Worm (Caenorhabditis elegans): ENCODE results near the gene C31E10.11.

The C31E10.11 gene

DNA sequence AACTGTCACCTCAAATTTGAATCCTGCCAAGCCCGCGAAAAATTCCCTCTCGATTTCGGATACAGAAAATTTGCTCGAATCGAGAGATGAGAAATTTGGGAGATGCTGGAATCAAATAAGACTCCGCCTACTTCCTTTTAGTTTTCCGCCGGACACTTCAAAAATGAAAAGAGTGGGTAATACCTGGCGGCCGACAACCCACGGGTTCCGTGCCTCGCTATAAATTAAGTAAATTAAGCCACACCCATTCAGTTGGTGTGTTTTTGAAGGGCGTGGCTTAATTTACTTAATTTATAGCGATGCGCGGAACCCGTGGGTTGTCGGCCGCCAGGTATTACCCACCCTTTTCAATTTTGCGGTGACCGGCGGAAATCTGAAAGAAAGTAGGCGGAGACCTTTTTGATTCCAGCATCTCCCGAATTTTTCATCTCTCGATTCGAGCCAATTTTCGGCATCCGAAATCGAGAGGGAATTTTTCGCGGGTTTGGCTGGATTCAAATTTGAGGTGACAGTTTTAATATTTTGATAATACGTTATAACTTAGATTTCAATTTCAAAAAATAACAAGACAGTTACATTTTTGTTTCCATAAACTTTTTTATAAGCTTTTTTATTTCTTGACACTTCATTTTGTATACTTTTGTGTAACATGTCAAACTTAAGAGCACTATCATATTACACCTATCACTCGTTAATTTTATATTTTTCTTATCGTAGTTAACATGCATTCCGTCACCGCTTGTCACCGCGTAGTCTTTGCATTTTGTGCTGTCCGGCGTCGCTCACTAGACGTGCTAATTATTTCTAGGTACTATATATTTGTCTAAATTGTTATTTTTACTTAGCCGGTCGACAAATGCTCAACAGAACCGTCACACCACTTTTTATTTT lies 43.6 kb downstream of the C31E10.11 start:
- no peak for TF ChIP-seq bed-3 (GFP tag; optimal IDR thresholded peaks at IDR 0.05)
- no peak for TF ChIP-seq lin-32 (GFP tag; optimal IDR thresholded peaks at IDR 0.05)
- TF ChIP-seq ceh-43 (GFP tag; optimal IDR thresholded peaks at IDR 0.05): no peak
- no peak for TF ChIP-seq nhr-12 (tag; optimal IDR thresholded peaks at IDR 0.05)
- TF ChIP-seq unc-62 (GFP tag; optimal IDR thresholded peaks at IDR 0.05): no peak

DNA sequence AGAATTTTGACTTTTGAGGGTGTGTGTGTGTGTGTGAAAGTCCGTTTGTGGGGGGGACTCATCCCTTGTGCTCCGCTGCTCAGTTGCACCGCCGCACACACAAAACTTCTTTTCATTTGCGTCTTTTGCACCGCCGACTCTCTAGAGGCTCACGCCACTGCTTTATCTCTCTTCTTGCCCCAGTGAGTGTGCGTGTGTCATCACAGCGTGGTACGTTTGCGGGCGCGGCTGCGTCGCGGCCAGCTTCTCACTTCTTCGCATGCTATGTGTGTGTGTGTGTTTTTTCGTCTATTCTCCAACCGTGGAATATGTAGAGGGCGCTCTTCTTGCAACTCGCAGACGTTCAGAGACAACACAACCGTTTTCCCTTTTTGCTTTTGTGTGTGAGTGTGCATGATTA lies 45.1 kb downstream of the C31E10.11 start:
- TF ChIP-seq mab-5 (tag; optimal IDR thresholded peaks at IDR 0.05) (no peak), mls-2 (tag; optimal IDR thresholded peaks at IDR 0.05) (peak; percentile 45), nhr-237 (tag; optimal IDR thresholded peaks at IDR 0.05) (peak; percentile 3), nhr-2 (tag; optimal IDR thresholded peaks at IDR 0.05) (no peak), ceh-43 (GFP tag; optimal IDR thresholded peaks at IDR 0.05) (peak; percentile 3), ztf-11 (tag; optimal IDR thresholded peaks at IDR 0.05) (no peak), ceh-83 (GFP tag; optimal IDR thresholded peaks at IDR 0.05) (no peak), unc-120 (tag; optimal IDR thresholded peaks at IDR 0.05; ENCODE audit: poor library complexity, severe bottlenecking) (peak; percentile 30), elt-1 (tag; optimal IDR thresholded peaks at IDR 0.05; ENCODE audit: borderline replicate concordance, insufficient read depth) (no peak), cnd-1 (tag; optimal IDR thresholded peaks at IDR 0.05) (peak; percentile 25), unc-62 (GFP tag; optimal IDR thresholded peaks at IDR 0.05) (no peak), tbx-8 (GFP tag; optimal IDR thresholded peaks at IDR 0.05) (no peak), hlh-1 (tag; optimal IDR thresholded peaks at IDR 0.05) (peak; percentile 17), mep-1 (tag; optimal IDR thresholded peaks at IDR 0.05) (peak; percentile 21), sptf-1 (tag; optimal IDR thresholded peaks at IDR 0.05) (peak; percentile 18), M03D4.4 (tag; optimal IDR thresholded peaks at IDR 0.05) (no peak), flh-1 (GFP tag; optimal IDR thresholded peaks at IDR 0.05) (no peak), nhr-12 (tag; optimal IDR thresholded peaks at IDR 0.05) (no peak), pha-4 (tag; optimal IDR thresholded peaks at IDR 0.05) (peak; percentile 61), bed-3 (GFP tag; optimal IDR thresholded peaks at IDR 0.05) (no peak), nhr-28 (tag; optimal IDR thresholded peaks at IDR 0.05) (no peak)

DNA sequence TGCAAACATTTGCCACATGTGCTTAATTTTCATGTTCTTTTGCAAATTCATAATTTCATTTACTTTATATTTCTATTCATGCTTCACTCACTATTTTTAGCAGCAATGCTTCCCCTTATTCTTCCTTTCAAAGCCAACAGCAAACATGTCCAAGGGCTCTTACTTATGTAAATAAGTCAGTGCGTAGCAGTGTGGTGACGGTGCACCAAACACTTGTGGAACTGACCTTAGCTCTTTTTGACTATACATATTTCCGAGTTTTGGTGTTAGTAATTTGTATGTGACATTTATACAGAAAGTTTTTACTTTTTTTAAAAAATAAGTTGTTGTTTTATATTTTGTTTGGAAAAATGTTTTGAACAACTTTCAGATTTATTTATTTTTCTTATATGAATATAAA lies 45.5 kb downstream of the C31E10.11 start:
- no peak for TF ChIP-seq ceh-43 (GFP tag; optimal IDR thresholded peaks at IDR 0.05)
- no peak for TF ChIP-seq nhr-2 (tag; optimal IDR thresholded peaks at IDR 0.05)
- TF ChIP-seq nhr-28 (tag; optimal IDR thresholded peaks at IDR 0.05): no peak
- peak; percentile 33 for TF ChIP-seq ces-1 (GFP tag; optimal IDR thresholded peaks at IDR 0.05)
- TF ChIP-seq pha-4 (tag; optimal IDR thresholded peaks at IDR 0.05): peak; percentile 73

ce11 chrX:13944184-13944583 lies 46.4 kb downstream of the C31E10.11 start:
- TF ChIP-seq cnd-1 (tag; optimal IDR thresholded peaks at IDR 0.05) (peak; percentile 18), mls-2 (tag; optimal IDR thresholded peaks at IDR 0.05) (no peak), ztf-11 (tag; optimal IDR thresholded peaks at IDR 0.05) (no peak), ceh-83 (GFP tag; optimal IDR thresholded peaks at IDR 0.05) (no peak), drap-1 (GFP tag; optimal IDR thresholded peaks at IDR 0.05) (no peak), ces-1 (GFP tag; optimal IDR thresholded peaks at IDR 0.05) (peak; percentile 98), blmp-1 (tag; optimal IDR thresholded peaks at IDR 0.05) (no peak), mep-1 (tag; optimal IDR thresholded peaks at IDR 0.05) (peak; percentile 9)

DNA sequence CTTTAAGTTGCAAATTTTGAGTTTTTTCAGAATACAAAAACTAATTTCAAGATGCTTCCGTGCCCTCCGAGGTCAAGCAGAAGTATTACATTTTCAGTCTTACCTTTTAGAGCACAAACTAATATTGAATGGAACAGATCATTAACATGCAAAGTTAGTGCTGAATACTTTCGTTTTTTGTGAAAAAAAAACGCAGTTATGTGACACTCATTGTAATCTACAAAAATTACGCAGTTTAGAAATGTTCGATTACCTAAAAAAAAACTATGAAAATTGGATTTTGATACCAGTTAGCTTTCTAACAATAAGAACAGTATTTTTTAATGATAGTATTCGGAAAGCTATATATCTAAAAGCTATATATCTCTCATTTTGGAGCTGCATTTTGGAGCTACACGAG lies 48.7 kb downstream of the C31E10.11 start:
- TF ChIP-seq ces-1 (GFP tag; optimal IDR thresholded peaks at IDR 0.05) (no peak), bed-3 (GFP tag; optimal IDR thresholded peaks at IDR 0.05) (no peak), ztf-11 (tag; optimal IDR thresholded peaks at IDR 0.05) (no peak), lsy-2 (tag; optimal IDR thresholded peaks at IDR 0.05) (no peak), flh-1 (GFP tag; optimal IDR thresholded peaks at IDR 0.05) (no peak), zip-8 (tag; optimal IDR thresholded peaks at IDR 0.05) (no peak), cnd-1 (tag; optimal IDR thresholded peaks at IDR 0.05) (no peak), ceh-43 (GFP tag; optimal IDR thresholded peaks at IDR 0.05) (no peak), sptf-1 (tag; optimal IDR thresholded peaks at IDR 0.05) (no peak), tbx-8 (GFP tag; optimal IDR thresholded peaks at IDR 0.05) (no peak), nhr-2 (tag; optimal IDR thresholded peaks at IDR 0.05) (no peak), nhr-28 (tag; optimal IDR thresholded peaks at IDR 0.05) (no peak), elt-3 (tag; optimal IDR thresholded peaks at IDR 0.05) (no peak)
